Worm (Caenorhabditis elegans): ENCODE data around the gene cpr-6.

DNA sequence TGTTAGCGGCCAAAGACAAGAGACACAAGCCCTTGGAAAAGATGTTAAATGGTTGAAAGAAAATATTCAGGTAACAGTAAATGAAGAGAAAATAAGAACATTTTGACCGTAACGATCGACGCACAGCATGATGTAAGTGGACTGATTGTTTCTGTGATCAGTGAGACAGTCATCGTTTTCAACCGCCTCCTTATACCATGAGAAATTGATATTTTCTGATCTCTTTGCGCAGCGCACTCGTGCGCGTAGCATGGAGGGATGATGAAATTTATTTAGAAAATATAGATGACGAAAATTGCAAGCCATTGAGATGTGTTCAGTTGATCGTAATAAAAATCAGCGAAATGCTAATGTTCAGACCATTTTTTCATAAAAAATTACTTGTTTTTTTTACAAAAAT, 42.6 kb downstream of the cpr-6 start:
- TF ChIP-seq zag-1 (tag; optimal IDR thresholded peaks at IDR 0.05) (no peak), skn-1 (tag; optimal IDR thresholded peaks at IDR 0.05) (no peak), unc-62 (GFP tag; optimal IDR thresholded peaks at IDR 0.05) (no peak), snpc-4 (tag; optimal IDR thresholded peaks at IDR 0.05) (no peak), lsy-2 (tag; optimal IDR thresholded peaks at IDR 0.05) (no peak), mab-9 (GFP tag; IDR thresholded peaks at IDR 0.05) (no peak), sox-4 (tag; optimal IDR thresholded peaks at IDR 0.05) (no peak), lin-15B (tag; optimal IDR thresholded peaks at IDR 0.05) (no peak), nhr-47 (tag; optimal IDR thresholded peaks at IDR 0.05) (no peak), ama-1 (optimal IDR thresholded peaks at IDR 0.05) (no peak)
